Fruit fly (Drosophila melanogaster) whole organism, pupa: ENCODE measurements around the gene Nmdmc.

Source experiments
- CG10348 ChIP-seq: fragments of 200-800 bp; sonication (Bioruptor generic); IDR thresholded peaks from 2 replicates; pipeline ENCODE4 v1.3.6; 2022; ENCODE audit warnings: missing biosample characterization, missing genetic modification characterization
- CG13204 ChIP-seq: fragments of 200-800 bp; sonication (Bioruptor generic); optimal IDR thresholded peaks from 2 replicates; lab custom pipeline; 2018; ENCODE audit warnings: missing biosample characterization, mild to moderate bottlenecking, missing genetic modification characterization, moderate library complexity
- CG14655 ChIP-seq: fragments of 200-800 bp; sonication (Bioruptor generic); optimal IDR thresholded peaks from 3 replicates; lab custom pipeline; 2017; ENCODE audit warnings: mild to moderate bottlenecking, missing biosample characterization, missing genetic modification reagents, missing genetic modification characterization
- CG15710 ChIP-seq: fragments of 200-800 bp; sonication (Bioruptor generic); optimal IDR thresholded peaks from 2 replicates; lab custom pipeline; 2018; ENCODE audit warnings: missing biosample characterization, mild to moderate bottlenecking, missing genetic modification characterization, moderate library complexity
- CG17806 ChIP-seq: fragments of 200-800 bp; sonication (Bioruptor generic); optimal IDR thresholded peaks from 2 replicates; lab custom pipeline; 2018; ENCODE audit warnings: missing biosample characterization, mild to moderate bottlenecking, missing genetic modification characterization, moderate library complexity
- CG32121 ChIP-seq: fragments of 200-800 bp; sonication (Bioruptor generic); IDR thresholded peaks from 2 replicates; pipeline ENCODE4 v1.3.6; 2022; ENCODE audit warnings: missing biosample characterization, missing genetic modification characterization
- CG4496 ChIP-seq: fragments of 200-800 bp; sonication (Bioruptor generic); IDR thresholded peaks from 3 replicates; pipeline ENCODE4 v1.3.6; 2022; ENCODE audit warnings: missing biosample characterization, missing genetic modification characterization
- CG8159 ChIP-seq: fragments of 200-800 bp; sonication (Bioruptor generic); optimal IDR thresholded peaks from 3 replicates; lab custom pipeline; 2018; ENCODE audit warnings: missing biosample characterization, mild to moderate bottlenecking, missing genetic modification characterization, moderate library complexity
- CG8301 ChIP-seq: fragments of 200-800 bp; sonication (Bioruptor generic); optimal IDR thresholded peaks from 2 replicates; lab custom pipeline; 2018; ENCODE audit warnings: missing biosample characterization, mild to moderate bottlenecking, missing genetic modification characterization
- EcR ChIP-seq: fragments of 200-800 bp; sonication (Bioruptor generic); optimal IDR thresholded peaks from 3 replicates; lab custom pipeline; 2019; ENCODE audit warnings: missing biosample characterization, missing genetic modification characterization, mild to moderate bottlenecking, moderate library complexity, missing genetic modification reagents
- Ets98B ChIP-seq: fragments of 200-800 bp; sonication (Bioruptor generic); IDR thresholded peaks from 2 replicates; pipeline ENCODE4 v1.3.6; 2022; ENCODE audit warnings: missing biosample characterization, missing genetic modification characterization
- Pif1B ChIP-seq: fragments of 200-800 bp; sonication (Bioruptor generic); optimal IDR thresholded peaks from 3 replicates; lab custom pipeline; 2016; ENCODE audit warnings: missing biosample characterization, missing genetic modification characterization
- Snoo ChIP-seq: fragments of 200-800 bp; sonication (Bioruptor generic); optimal IDR thresholded peaks from 3 replicates; lab custom pipeline; 2017; ENCODE audit warnings: missing biosample characterization, mild to moderate bottlenecking, missing genetic modification characterization, inconsistent platforms
- gl ChIP-seq: fragments of 200-800 bp; sonication (Bioruptor generic); optimal IDR thresholded peaks from 2 replicates; lab custom pipeline; 2018; ENCODE audit warnings: missing biosample characterization, mild to moderate bottlenecking, missing genetic modification characterization

DNA sequence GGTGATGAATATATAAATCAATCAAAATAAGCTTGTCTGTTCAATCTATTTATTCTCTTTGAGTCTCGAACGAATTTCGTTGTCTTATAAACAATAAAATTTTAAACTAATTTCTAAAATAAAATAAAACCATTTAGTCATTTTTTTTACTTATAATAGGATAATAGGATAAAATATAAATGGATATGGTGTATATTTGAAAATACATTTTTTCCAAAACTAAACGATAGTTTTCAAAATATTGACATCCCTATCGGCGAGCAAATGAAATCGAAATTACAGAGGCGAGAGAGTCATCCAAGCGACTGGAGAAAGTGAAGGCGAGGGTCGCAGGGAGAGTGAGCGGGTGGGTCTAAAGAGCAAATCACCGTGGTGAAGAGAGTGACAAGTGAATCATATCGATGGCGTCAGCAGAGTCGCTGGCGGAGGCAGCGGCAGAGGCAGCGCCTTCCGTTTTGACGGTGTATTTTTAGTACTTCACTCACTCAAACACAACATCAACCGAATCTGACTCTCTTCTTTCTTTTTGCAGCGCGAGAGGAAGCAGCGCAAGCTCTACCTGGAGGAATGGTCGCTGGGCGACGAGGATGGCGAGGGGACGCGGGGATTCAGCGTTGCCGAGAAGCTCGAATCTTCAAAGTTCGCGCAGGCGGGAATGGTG is 7.2 kb upstream of the Nmdmc start:
- TF ChIP-seq Pif1B (GFP tag; lab: Kevin White, UChicago) (peak; percentile 89), CG8159 (peak; percentile 89), CG17806 (tag; lab: Kevin White, UChicago) (peak; percentile 87), CG4496 (GFP tag; lab: Robert Waterston, UW) (no peak), Snoo (tag; lab: Kevin White, UChicago) (peak; percentile 96), CG32121 (GFP tag; lab: Robert Waterston, UW) (no peak), CG13204 (GFP tag; lab: Kevin White, UChicago) (peak; percentile 88), EcR (GFP tag; lab: Kevin White, UChicago) (peak; percentile 57), CG10348 (GFP tag; lab: Robert Waterston, UW) (no peak), CG8301 (tag; lab: Kevin White, UChicago) (peak; percentile 97), CG15710 (tag; lab: Kevin White, UChicago) (peak; percentile 85), gl (peak; percentile 87), CG14655 (peak; percentile 98), Ets98B (GFP tag; lab: Robert Waterston, UW) (no peak)
